Worm (Caenorhabditis elegans) whole organism, mixed stage, embryonic: ENCODE measurements around the gene cul-2.

Experiments
- M03D4.4 ChIP-seq: sonication (generic microtip); optimal IDR thresholded peaks from 2 replicates; lab custom pipeline; 2017; ENCODE audit warnings: mild to moderate bottlenecking, missing genetic modification characterization, missing compliant biosample characterization
- bed-3 ChIP-seq: fragments of 200-800 bp; sonication (Bioruptor generic); optimal IDR thresholded peaks from 3 replicates; lab custom pipeline; 2018; ENCODE audit warnings: mild to moderate bottlenecking, missing genetic modification characterization, moderate library complexity, missing compliant biosample characterization
- blmp-1 ChIP-seq: fragments of 150-350 bp; optimal IDR thresholded peaks from 2 replicates; lab custom pipeline; 2014; ENCODE audit warnings: missing biosample characterization, missing genetic modification characterization
- ceh-39 ChIP-seq: fragments of 150-350 bp; optimal IDR thresholded peaks from 2 replicates; lab custom pipeline; 2014; ENCODE audit warnings: missing biosample characterization, missing genetic modification characterization
- ceh-43 ChIP-seq: fragments of 200-800 bp; sonication (Bioruptor generic); optimal IDR thresholded peaks from 2 replicates; lab custom pipeline; 2018; ENCODE audit warnings: mild to moderate bottlenecking, missing genetic modification characterization, moderate library complexity, missing compliant biosample characterization
- ceh-83 ChIP-seq: fragments of 200-800 bp; sonication (Bioruptor generic); optimal IDR thresholded peaks from 2 replicates; lab custom pipeline; 2018; ENCODE audit warnings: mild to moderate bottlenecking, missing genetic modification characterization, missing compliant biosample characterization
- ces-1 ChIP-seq: fragments of 150-350 bp; optimal IDR thresholded peaks from 2 replicates; lab custom pipeline; 2014; ENCODE audit warnings: missing biosample characterization, missing genetic modification reagents, missing genetic modification characterization
- cnd-1 ChIP-seq: fragments of 200-800 bp; sonication (Bioruptor generic); optimal IDR thresholded peaks from 2 replicates; lab custom pipeline; 2018; ENCODE audit warnings: mild to moderate bottlenecking, missing genetic modification characterization, missing compliant biosample characterization
- drap-1 ChIP-seq: fragments of 200-800 bp; sonication (Bioruptor generic); optimal IDR thresholded peaks from 3 replicates; lab custom pipeline; 2018; ENCODE audit warnings: mild to moderate bottlenecking, missing genetic modification characterization, missing compliant biosample characterization
- elt-1 ChIP-seq: sonication (generic microtip); optimal IDR thresholded peaks from 2 replicates; lab custom pipeline; 2017; ENCODE audit warnings: missing genetic modification characterization, mild to moderate bottlenecking, missing compliant biosample characterization, antibody characterized with exemption, moderate library complexity, borderline replicate concordance; ENCODE audit not compliant: insufficient read depth
- elt-3 ChIP-seq: fragments of 150-350 bp; optimal IDR thresholded peaks from 2 replicates; lab custom pipeline; 2014; ENCODE audit warnings: missing biosample characterization, missing genetic modification characterization
- flh-1 ChIP-seq: fragments of 200-800 bp; sonication (Bioruptor generic); optimal IDR thresholded peaks from 2 replicates; lab custom pipeline; 2018; ENCODE audit warnings: mild to moderate bottlenecking, missing genetic modification characterization, moderate library complexity, missing compliant biosample characterization
- ham-2 ChIP-seq: fragments of 200-800 bp; sonication (Bioruptor generic); optimal IDR thresholded peaks from 2 replicates; lab custom pipeline; 2018; ENCODE audit warnings: mild to moderate bottlenecking, missing genetic modification characterization, missing compliant biosample characterization
- hlh-1 ChIP-seq: fragments of 150-350 bp; optimal IDR thresholded peaks from 2 replicates; lab custom pipeline; 2014; ENCODE audit warnings: missing biosample characterization, missing genetic modification reagents, missing genetic modification characterization
- lin-13 ChIP-seq: fragments of 150-350 bp; optimal IDR thresholded peaks from 2 replicates; lab custom pipeline; 2014; ENCODE audit warnings: missing biosample characterization, missing genetic modification characterization
- lin-32 ChIP-seq: fragments of 200-800 bp; sonication (Bioruptor generic); optimal IDR thresholded peaks from 2 replicates; lab custom pipeline; 2018; ENCODE audit warnings: mild to moderate bottlenecking, missing genetic modification characterization, missing compliant biosample characterization
- lsy-2 ChIP-seq: fragments of 150-350 bp; optimal IDR thresholded peaks from 2 replicates; lab custom pipeline; 2014; ENCODE audit warnings: missing biosample characterization, missing genetic modification characterization
- mab-5 ChIP-seq: fragments of 150-350 bp; optimal IDR thresholded peaks from 2 replicates; lab custom pipeline; 2014; ENCODE audit warnings: missing biosample characterization, missing genetic modification characterization
- mep-1 ChIP-seq: fragments of 150-350 bp; optimal IDR thresholded peaks from 2 replicates; lab custom pipeline; 2017; ENCODE audit warnings: missing biosample characterization, missing genetic modification reagents, missing genetic modification characterization, inconsistent platforms
- mls-2 ChIP-seq: sonication (generic microtip); optimal IDR thresholded peaks from 2 replicates; lab custom pipeline; 2016; ENCODE audit warnings: mild to moderate bottlenecking, missing genetic modification characterization, moderate library complexity, missing compliant biosample characterization
- nhr-12 ChIP-seq: fragments of 150-350 bp; optimal IDR thresholded peaks from 2 replicates; lab custom pipeline; 2014; ENCODE audit warnings: missing biosample characterization, missing genetic modification characterization
- nhr-2 ChIP-seq: fragments of 150-350 bp; optimal IDR thresholded peaks from 2 replicates; lab custom pipeline; 2014; ENCODE audit warnings: missing biosample characterization, missing genetic modification characterization
- nhr-237 ChIP-seq: fragments of 150-350 bp; optimal IDR thresholded peaks from 2 replicates; lab custom pipeline; 2014; ENCODE audit warnings: missing biosample characterization, missing genetic modification characterization
- nhr-28 ChIP-seq: fragments of 150-350 bp; optimal IDR thresholded peaks from 2 replicates; lab custom pipeline; 2014; ENCODE audit warnings: missing biosample characterization, missing genetic modification characterization
- nhr-76 ChIP-seq: sonication (generic microtip); optimal IDR thresholded peaks from 2 replicates; lab custom pipeline; 2017; ENCODE audit warnings: missing biosample characterization, missing genetic modification characterization
- pha-4 ChIP-seq: fragments of 150-350 bp; optimal IDR thresholded peaks from 2 replicates; lab custom pipeline; 2018; ENCODE audit warnings: missing biosample characterization, missing genetic modification reagents, missing genetic modification characterization
- sem-2 ChIP-seq: fragments of 200-800 bp; sonication (Bioruptor generic); optimal IDR thresholded peaks from 2 replicates; lab custom pipeline; 2018; ENCODE audit warnings: mild to moderate bottlenecking, missing genetic modification characterization, missing compliant biosample characterization
- snpc-4 ChIP-seq: fragments of 150-350 bp; optimal IDR thresholded peaks from 2 replicates; lab custom pipeline; 2014; ENCODE audit warnings: missing biosample characterization, missing genetic modification characterization
- sptf-1 ChIP-seq: sonication (generic microtip); optimal IDR thresholded peaks from 2 replicates; lab custom pipeline; 2017; ENCODE audit warnings: mild to moderate bottlenecking, missing genetic modification characterization, moderate library complexity, missing compliant biosample characterization
- tbx-8 ChIP-seq: fragments of 200-800 bp; sonication (Bioruptor generic); optimal IDR thresholded peaks from 2 replicates; lab custom pipeline; 2018; ENCODE audit warnings: mild to moderate bottlenecking, missing genetic modification characterization, moderate library complexity, missing compliant biosample characterization
- unc-120 ChIP-seq: sonication (generic microtip); optimal IDR thresholded peaks from 2 replicates; lab custom pipeline; 2017; ENCODE audit warnings: missing genetic modification characterization, missing compliant biosample characterization; ENCODE audit not compliant: poor library complexity, severe bottlenecking
- unc-39 ChIP-seq: fragments of 150-350 bp; optimal IDR thresholded peaks from 2 replicates; lab custom pipeline; 2014; ENCODE audit warnings: missing biosample characterization, missing genetic modification characterization
- unc-62 ChIP-seq: fragments of 150-350 bp; optimal IDR thresholded peaks from 2 replicates; lab custom pipeline; 2014; ENCODE audit warnings: missing biosample characterization, missing genetic modification reagents, missing genetic modification characterization
- zip-8 ChIP-seq: fragments of 150-350 bp; optimal IDR thresholded peaks from 2 replicates; lab custom pipeline; 2014; ENCODE audit warnings: missing biosample characterization, missing genetic modification characterization
- ztf-11 ChIP-seq: fragments of 150-350 bp; optimal IDR thresholded peaks from 2 replicates; lab custom pipeline; 2014; ENCODE audit warnings: missing biosample characterization, missing genetic modification characterization

cul-2 gene

ce11 chrIII:13720190-13720741 lies 33.2 kb downstream of the cul-2 start:
- TF ChIP-seq cnd-1 (tag; lab: Kevin White, UChicago): peak; percentile 0
- TF ChIP-seq nhr-2 (tag; lab: Kevin White, UChicago): peak; percentile 50
- TF ChIP-seq tbx-8 (GFP tag; lab: Kevin White, UChicago): no peak
- no peak for TF ChIP-seq ztf-11 (tag; lab: Kevin White, UChicago)
- peak; percentile 92 for TF ChIP-seq blmp-1 (tag; lab: Kevin White, UChicago)
- TF ChIP-seq drap-1: no peak
- TF ChIP-seq sptf-1 (tag; lab: Kevin White, UChicago): peak; percentile 40
- TF ChIP-seq nhr-76 (tag; lab: Kevin White, UChicago): no peak
- peak; percentile 24 for TF ChIP-seq ham-2 (GFP tag; lab: Kevin White, UChicago)
- TF ChIP-seq flh-1 (GFP tag; lab: Kevin White, UChicago): no peak
- TF ChIP-seq unc-62 (GFP tag; lab: Kevin White, UChicago): no peak

DNA sequence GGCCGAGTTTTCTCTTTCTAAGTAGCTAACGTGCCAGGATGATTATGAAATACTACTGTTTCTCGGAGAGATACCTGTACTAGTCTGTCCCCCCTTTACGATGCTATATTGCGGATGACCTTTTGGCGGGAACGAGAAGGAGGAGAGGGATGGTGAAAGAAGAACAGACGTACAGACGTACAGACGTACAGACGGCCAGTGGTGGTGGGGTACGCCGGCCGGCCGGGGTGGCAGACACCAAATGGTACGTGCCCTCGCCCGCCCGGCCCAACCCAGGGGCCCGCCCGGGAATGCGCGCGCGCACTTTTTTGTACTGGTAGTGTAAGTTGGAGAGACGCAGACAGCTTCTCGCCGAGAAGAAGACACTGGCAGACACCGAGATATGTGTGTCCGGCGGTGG lies 34.0 kb downstream of the cul-2 start:
- TF ChIP-seq ceh-43 (GFP tag; lab: Kevin White, UChicago) (peak; percentile 12), mep-1 (tag; lab: Kevin White, UChicago) (peak; percentile 18), cnd-1 (tag; lab: Kevin White, UChicago) (peak; percentile 76), lsy-2 (tag; lab: Kevin White, UChicago) (no peak), sptf-1 (tag; lab: Kevin White, UChicago) (peak; percentile 72), unc-120 (tag; lab: Kevin White, UChicago) (no peak), blmp-1 (tag; lab: Kevin White, UChicago) (no peak), bed-3 (GFP tag; lab: Kevin White, UChicago) (no peak), unc-62 (GFP tag; lab: Kevin White, UChicago) (peak; percentile 0), M03D4.4 (tag; lab: Kevin White, UChicago) (peak; percentile 60), nhr-237 (tag; lab: Kevin White, UChicago) (no peak), ztf-11 (tag; lab: Kevin White, UChicago) (peak; percentile 23), sem-2 (peak; percentile 41), ces-1 (GFP tag; lab: Kevin White, UChicago) (no peak), drap-1 (peak; percentile 68), unc-39 (tag; lab: Kevin White, UChicago) (no peak), lin-13 (tag; lab: Kevin White, UChicago) (no peak), ceh-39 (tag; lab: Kevin White, UChicago) (no peak), nhr-2 (tag; lab: Kevin White, UChicago) (peak; percentile 93), elt-1 (no peak), nhr-76 (tag; lab: Kevin White, UChicago) (no peak), elt-3 (tag; lab: Kevin White, UChicago) (no peak), tbx-8 (GFP tag; lab: Kevin White, UChicago) (no peak), zip-8 (tag; lab: Kevin White, UChicago) (no peak), pha-4 (tag; lab: Kevin White, UChicago) (no peak), nhr-12 (no peak), flh-1 (GFP tag; lab: Kevin White, UChicago) (no peak), ceh-83 (GFP tag; lab: Kevin White, UChicago) (no peak), snpc-4 (tag; lab: Kevin White, UChicago) (no peak), ham-2 (GFP tag; lab: Kevin White, UChicago) (peak; percentile 67), mab-5 (tag; lab: Kevin White, UChicago) (no peak), nhr-28 (tag; lab: Kevin White, UChicago) (no peak), lin-32 (GFP tag; lab: Kevin White, UChicago) (peak; percentile 43), hlh-1 (tag; lab: Kevin White, UChicago) (no peak), mls-2 (tag; lab: Kevin White, UChicago) (peak; percentile 71)

- TF ChIP-seq elt-1 (no peak), ceh-43 (GFP tag; lab: Kevin White, UChicago) (no peak), nhr-12 (no peak), lin-32 (GFP tag; lab: Kevin White, UChicago) (no peak), cnd-1 (tag; lab: Kevin White, UChicago) (no peak), sptf-1 (tag; lab: Kevin White, UChicago) (no peak), sem-2 (no peak), drap-1 (no peak), blmp-1 (tag; lab: Kevin White, UChicago) (no peak), snpc-4 (tag; lab: Kevin White, UChicago) (no peak), tbx-8 (GFP tag; lab: Kevin White, UChicago) (no peak), nhr-2 (tag; lab: Kevin White, UChicago) (no peak), zip-8 (tag; lab: Kevin White, UChicago) (no peak)
Observed at ce11 chrIII:13721944-13722343, 34.9 kb downstream of the cul-2 start.
